Worm (Caenorhabditis elegans): ENCODE measurements around the gene F21C10.11.

Gene F21C10.11

ce11 chrV:9094976-9095375 is 28.3 kb upstream of the F21C10.11 start:
- TF ChIP-seq ZK185.1 (tag; optimal IDR thresholded peaks at IDR 0.05; ENCODE audit: poor library complexity, severe bottlenecking) (no peak), repo-1 (tag; optimal IDR thresholded peaks at IDR 0.05) (no peak), lin-35 (GFP tag; optimal IDR thresholded peaks at IDR 0.05) (peak in 1 of 3 experiments; percentile 1)

- TF ChIP-seq D2030.7 (GFP tag; IDR thresholded peaks at IDR 0.05), result no peak
- TF ChIP-seq snpc-3.4 (tag; optimal IDR thresholded peaks at IDR 0.05), result no peak
- TF ChIP-seq ccch-3 (GFP tag; optimal IDR thresholded peaks at IDR 0.05), result no peak
- no peak for TF ChIP-seq akir-1 (GFP tag; optimal IDR thresholded peaks at IDR 0.05)
- TF ChIP-seq ceh-91 (GFP tag; IDR thresholded peaks at IDR 0.05), result no peak
- no peak for TF ChIP-seq attf-3 (GFP tag; conservative IDR thresholded peaks at IDR 0.05)
- no peak for TF ChIP-seq F55B11.4 (tag; optimal IDR thresholded peaks at IDR 0.05; ENCODE audit: borderline replicate concordance, insufficient read depth)
- TF ChIP-seq mel-28 (tag; optimal IDR thresholded peaks at IDR 0.05; ENCODE audit: borderline replicate concordance), result no peak
- peak; percentile 71; the same call in 1 of the 2 replicates for TF ChIP-seq lin-26 (GFP tag; IDR thresholded peaks at IDR 0.05)
- TF ChIP-seq T26A5.8 (tag; optimal IDR thresholded peaks at IDR 0.05), result no peak
- TF ChIP-seq Y53G8AR.9 (GFP tag; conservative IDR thresholded peaks at IDR 0.05), result peak; percentile 38; the same call in 1 of the 2 replicates
- no peak for TF ChIP-seq snpc-1.3 (tag; optimal IDR thresholded peaks at IDR 0.05; ENCODE audit: insufficient read depth)
- no peak for TF ChIP-seq madf-8 (GFP tag; conservative IDR thresholded peaks at IDR 0.05)
- no peak for TF ChIP-seq C17E4.6 (GFP tag; IDR thresholded peaks at IDR 0.05)
- TF ChIP-seq ekl-4 (GFP tag; IDR thresholded peaks at IDR 0.05), result peak; percentile 58
- no peak for TF ChIP-seq attf-6 (GFP tag; IDR thresholded peaks at IDR 0.05)
- TF ChIP-seq Y53F4B.3 (GFP tag; IDR thresholded peaks at IDR 0.05), result no peak
- TF ChIP-seq F52B5.7 (tag; optimal IDR thresholded peaks at IDR 0.05), result no peak
- peak; percentile 59; the same call in 1 of the 2 replicates for TF ChIP-seq B0336.3 (GFP tag; IDR thresholded peaks at IDR 0.05)
- no peak for TF ChIP-seq hlh-12 (tag; optimal IDR thresholded peaks at IDR 0.05)
- TF ChIP-seq nhr-27 (tag; optimal IDR thresholded peaks at IDR 0.05), result no peak
- no peak for TF ChIP-seq F49E8.2 (tag; optimal IDR thresholded peaks at IDR 0.05; ENCODE audit: insufficient read depth)
- no peak for TF ChIP-seq nhr-179 (tag; optimal IDR thresholded peaks at IDR 0.05)
- TF ChIP-seq K11D2.4 (GFP tag; IDR thresholded peaks at IDR 0.05), result peak; percentile 80
- TF ChIP-seq ama-1 (optimal IDR thresholded peaks at IDR 0.05), result peak; percentile 59
- no peak for TF ChIP-seq ama-1 (GFP tag; optimal IDR thresholded peaks at IDR 0.05)
- TF ChIP-seq hmg-1.2 (GFP tag; IDR thresholded peaks at IDR 0.05), result peak; percentile 90
- no peak for TF ChIP-seq F57C9.4 (tag; optimal IDR thresholded peaks at IDR 0.05)
- TF ChIP-seq lin-40 (tag; optimal IDR thresholded peaks at IDR 0.05), result peak; percentile 91
- no peak for TF ChIP-seq B0261.1 (tag; optimal IDR thresholded peaks at IDR 0.05)
- no peak for TF ChIP-seq sea-2 (GFP tag; IDR thresholded peaks at IDR 0.05)
- TF ChIP-seq tlf-1 (GFP tag; optimal IDR thresholded peaks at IDR 0.05), result peak; percentile 34
- TF ChIP-seq ztf-28 (GFP tag; IDR thresholded peaks at IDR 0.05), result no peak
- no peak for TF ChIP-seq ztf-18 (tag; optimal IDR thresholded peaks at IDR 0.05)
- no peak for TF ChIP-seq rpc-1 (optimal IDR thresholded peaks at IDR 0.05)
- no peak for TF ChIP-seq rpc-1 (tag; optimal IDR thresholded peaks at IDR 0.05)
- TF ChIP-seq hrde-1 (tag; optimal IDR thresholded peaks at IDR 0.05; ENCODE audit: borderline replicate concordance), result no peak
- TF ChIP-seq snpc-1.1 (tag; optimal IDR thresholded peaks at IDR 0.05; ENCODE audit: insufficient read depth), result no peak
- TF ChIP-seq aptf-2 (GFP tag; conservative IDR thresholded peaks at IDR 0.05), result no peak
- TF ChIP-seq nhr-80 (tag; optimal IDR thresholded peaks at IDR 0.05), result peak; percentile 81
- TF ChIP-seq nfyb-1 (GFP tag; IDR thresholded peaks at IDR 0.05), result peak; percentile 75
- no peak for TF ChIP-seq him-1 (tag; optimal IDR thresholded peaks at IDR 0.05)
- TF ChIP-seq mxl-1 (tag; optimal IDR thresholded peaks at IDR 0.05), result no peak
Observed at ce11 chrV:9095613-9096317, 27.5 kb upstream of the F21C10.11 start, which contains the start of gene F21C10.10. F21C10.10 (plus strand) TSS chrV:9096267.

Data from whole organism, young adult.